Worm (Caenorhabditis elegans) whole organism, L3 larva: ENCODE results near the gene F25G6.9.

ENCODE experiments used
- egl-5 ChIP-seq: fragments of 150-350 bp; optimal IDR thresholded peaks from 2 replicates; lab custom pipeline; 2017; ENCODE audit warnings: missing biosample characterization, missing genetic modification reagents, missing genetic modification characterization, inconsistent platforms
- fkh-10 ChIP-seq: sonication (generic microtip); optimal IDR thresholded peaks from 2 replicates; lab custom pipeline; 2017; ENCODE audit warnings: missing biosample characterization, missing genetic modification reagents, missing genetic modification characterization
- fos-1 ChIP-seq: fragments of 150-350 bp; optimal IDR thresholded peaks from 2 replicates; lab custom pipeline; 2014; ENCODE audit warnings: missing biosample characterization, missing genetic modification characterization
- jun-1 ChIP-seq: fragments of 150-350 bp; optimal IDR thresholded peaks from 2 replicates; lab custom pipeline; 2014; ENCODE audit warnings: missing biosample characterization, missing genetic modification reagents, missing genetic modification characterization
- lin-39 ChIP-seq: fragments of 150-350 bp; optimal IDR thresholded peaks from 2 replicates; lab custom pipeline; 2018; ENCODE audit warnings: missing biosample characterization, missing genetic modification reagents, missing genetic modification characterization
- nhr-237 ChIP-seq: fragments of 150-350 bp; optimal IDR thresholded peaks from 2 replicates; lab custom pipeline; 2014; ENCODE audit warnings: missing biosample characterization, missing genetic modification characterization
- nhr-76 ChIP-seq: fragments of 150-350 bp; sonication (generic microtip); optimal IDR thresholded peaks from 5 replicates; lab custom pipeline; 2014; ENCODE audit warnings: missing biosample characterization, missing genetic modification characterization
- pqm-1 ChIP-seq: fragments of 150-350 bp; optimal IDR thresholded peaks from 2 replicates; lab custom pipeline; 2017; ENCODE audit warnings: missing biosample characterization, missing genetic modification characterization, inconsistent platforms
- snpc-4 ChIP-seq: fragments of 150-350 bp; optimal IDR thresholded peaks from 2 replicates; lab custom pipeline; 2014; ENCODE audit warnings: missing biosample characterization, missing genetic modification characterization
- unc-62 ChIP-seq: fragments of 150-350 bp; sonication (generic microtip); optimal IDR thresholded peaks from 4 replicates; lab custom pipeline; 2014; ENCODE audit warnings: missing biosample characterization, missing genetic modification reagents, missing genetic modification characterization
- ztf-4 ChIP-seq: fragments of 150-350 bp; optimal IDR thresholded peaks from 2 replicates; lab custom pipeline; 2014; ENCODE audit warnings: missing biosample characterization, missing genetic modification characterization

DNA sequence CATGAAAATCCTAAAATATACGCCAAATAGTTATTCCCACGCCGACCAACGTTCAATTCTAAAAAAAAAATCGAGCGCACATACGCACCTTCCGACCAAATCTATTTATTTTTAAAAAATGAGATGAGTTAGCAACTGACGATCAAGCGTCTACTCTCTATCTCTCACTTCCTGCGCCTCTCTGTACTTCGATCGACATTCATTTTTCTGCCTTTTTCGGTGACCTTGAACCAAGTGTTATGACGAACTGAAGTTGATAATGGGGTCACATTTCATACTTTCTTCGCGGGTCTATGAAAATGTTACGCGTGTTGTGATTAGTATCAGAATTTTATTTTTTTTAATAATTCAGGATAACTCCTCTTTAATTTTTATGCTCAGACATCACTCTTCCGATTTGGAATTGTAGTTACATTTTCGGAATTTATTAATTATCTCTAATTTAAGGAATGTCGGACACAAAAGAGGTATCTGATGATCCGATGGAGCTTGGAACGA is 37.6 kb upstream of the F25G6.9 start, which contains the start of gene smk-1:
- TF ChIP-seq fos-1 (tag; lab: Kevin White, UChicago): no peak
- no peak for TF ChIP-seq pqm-1 (tag; lab: Kevin White, UChicago)
- no peak for TF ChIP-seq snpc-4 (tag; lab: Kevin White, UChicago)
- TF ChIP-seq nhr-237 (tag; lab: Kevin White, UChicago): no peak
- no peak for TF ChIP-seq egl-5 (tag; lab: Kevin White, UChicago)
- TF ChIP-seq lin-39 (tag; lab: Kevin White, UChicago): no peak
- TF ChIP-seq nhr-76 (tag; lab: Kevin White, UChicago): no peak
- no peak for TF ChIP-seq fkh-10 (GFP tag; lab: Kevin White, UChicago)
- no peak for TF ChIP-seq ztf-4 (tag; lab: Kevin White, UChicago)
- TF ChIP-seq unc-62 (GFP tag; lab: Kevin White, UChicago): no peak
- TF ChIP-seq jun-1 (tag; lab: Kevin White, UChicago): no peak
